Fruit fly (Drosophila melanogaster): ENCODE results near the gene Sk2.

DNA sequence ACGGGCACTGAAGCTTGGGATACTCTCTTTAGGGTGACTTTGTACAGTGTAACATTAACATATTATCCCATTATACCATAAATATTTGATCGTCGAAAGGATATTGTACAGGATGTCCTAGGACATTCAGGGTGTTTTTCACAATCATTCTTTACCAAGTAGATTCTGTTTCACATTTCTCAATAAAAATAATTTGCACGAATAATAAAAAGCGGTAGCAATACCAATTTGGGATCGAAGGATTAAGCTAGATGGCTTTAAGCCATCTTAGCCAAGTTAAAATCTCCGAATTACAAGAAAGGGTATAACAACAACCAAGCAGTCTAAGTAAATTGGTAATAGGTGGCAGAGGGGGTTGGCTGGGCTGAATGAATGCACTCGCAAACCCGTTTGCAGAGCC, 27.5 kb downstream of the Sk2 start:
- no peak for TF ChIP-seq Dll (optimal IDR thresholded peaks at IDR 0.05)
- no peak for TF ChIP-seq psq (optimal IDR thresholded peaks at IDR 0.05)
